Worm (Caenorhabditis elegans): ENCODE results near the gene ZC412.10.

ZC412.10 gene

ce11 chrV:14848510-14849206 is 28.0 kb downstream of the ZC412.10 start (continued):
- no peak for TF ChIP-seq duxl-1 (tag; optimal IDR thresholded peaks at IDR 0.05; ENCODE audit: poor library complexity)
- no peak for TF ChIP-seq tag-97 (GFP tag; IDR thresholded peaks at IDR 0.05)
- TF ChIP-seq zfp-2 (tag; optimal IDR thresholded peaks at IDR 0.05): no peak
- no peak for TF ChIP-seq madf-5 (GFP tag; IDR thresholded peaks at IDR 0.05)
- no peak for TF ChIP-seq F37D6.2 (tag; optimal IDR thresholded peaks at IDR 0.05)
- no peak for TF ChIP-seq daf-19 (GFP tag; conservative IDR thresholded peaks at IDR 0.05)
- TF ChIP-seq dmd-8 (GFP tag; IDR thresholded peaks at IDR 0.05): no peak
- TF ChIP-seq Y48G9A.11 (GFP tag; IDR thresholded peaks at IDR 0.05): no peak
- TF ChIP-seq lin-39 (tag; optimal IDR thresholded peaks at IDR 0.05): no peak
- no peak for TF ChIP-seq arid-1 (GFP tag; conservative IDR thresholded peaks at IDR 0.05)
- TF ChIP-seq pqm-1 (tag; optimal IDR thresholded peaks at IDR 0.05): no peak
- peak; percentile 98 for TF ChIP-seq hlh-30 (tag; optimal IDR thresholded peaks at IDR 0.05; ENCODE audit: insufficient read depth)
- no peak for TF ChIP-seq F49E8.2 (tag; optimal IDR thresholded peaks at IDR 0.05; ENCODE audit: borderline replicate concordance)
- TF ChIP-seq snpc-4 (tag; optimal IDR thresholded peaks at IDR 0.05): no peak
- no peak for TF ChIP-seq Y75B8A.6 (GFP tag; IDR thresholded peaks at IDR 0.05)
- no peak for TF ChIP-seq Y105C5A.15 (GFP tag; IDR thresholded peaks at IDR 0.05)
- TF ChIP-seq ZK337.2 (GFP tag; IDR thresholded peaks at IDR 0.05): no peak
- TF ChIP-seq madf-9 (GFP tag; conservative IDR thresholded peaks at IDR 0.05): 0 out of 2 replicates have a peak, but pooled peaks have one; percentile 8
- peak; percentile 24 for TF ChIP-seq rbr-2 (tag; optimal IDR thresholded peaks at IDR 0.05)
- no peak for TF ChIP-seq zag-1 (tag; optimal IDR thresholded peaks at IDR 0.05)
- TF ChIP-seq dve-1 (tag; optimal IDR thresholded peaks at IDR 0.05; ENCODE audit: insufficient read depth): peak; percentile 95
- TF ChIP-seq zfp-3 (GFP tag; conservative IDR thresholded peaks at IDR 0.05): no peak
- no peak for TF ChIP-seq zip-11 (GFP tag; IDR thresholded peaks at IDR 0.05)
- no peak for TF ChIP-seq ZK546.5 (tag; optimal IDR thresholded peaks at IDR 0.05)
- TF ChIP-seq unc-130 (GFP tag; optimal IDR thresholded peaks at IDR 0.05): no peak
- peak; percentile 35; the same call in 1 of the 2 replicates for TF ChIP-seq ctbp-1 (GFP tag; IDR thresholded peaks at IDR 0.05)
- no peak for TF ChIP-seq unc-39 (tag; optimal IDR thresholded peaks at IDR 0.05)
- TF ChIP-seq nhr-11 (tag; optimal IDR thresholded peaks at IDR 0.05): peak; percentile 73
- no peak for TF ChIP-seq fkh-10 (GFP tag; optimal IDR thresholded peaks at IDR 0.05)
- TF ChIP-seq nhr-237 (tag; optimal IDR thresholded peaks at IDR 0.05): no peak
- TF ChIP-seq aly-2 (tag; optimal IDR thresholded peaks at IDR 0.05): no peak
- TF ChIP-seq egl-27 (tag; optimal IDR thresholded peaks at IDR 0.05): no peak
- peak; percentile 51 for TF ChIP-seq nhr-102 (tag; optimal IDR thresholded peaks at IDR 0.05)
- TF ChIP-seq F44E2.7 (GFP tag; IDR thresholded peaks at IDR 0.05): no peak
- no peak for TF ChIP-seq spr-1 (tag; optimal IDR thresholded peaks at IDR 0.05)
- TF ChIP-seq mes-2 (tag; optimal IDR thresholded peaks at IDR 0.05; ENCODE audit: poor library complexity, severe bottlenecking): peak; percentile 44
- no peak for TF ChIP-seq dmd-9 (GFP tag; IDR thresholded peaks at IDR 0.05)
- peak; percentile 90 for TF ChIP-seq tra-1 (GFP tag; IDR thresholded peaks at IDR 0.05)
- TF ChIP-seq lsy-2 (tag; optimal IDR thresholded peaks at IDR 0.05): peak in 1 of 2 experiments; percentile 67
- peak; percentile 43 for TF ChIP-seq gei-8 (GFP tag; optimal IDR thresholded peaks at IDR 0.05)
- TF ChIP-seq egl-43 (GFP tag; IDR thresholded peaks at IDR 0.05): no peak
- no peak for TF ChIP-seq ceh-28 (tag; optimal IDR thresholded peaks at IDR 0.05)
- no peak for TF ChIP-seq skn-1 (tag; optimal IDR thresholded peaks at IDR 0.05)
- no peak for TF ChIP-seq attf-4 (tag; optimal IDR thresholded peaks at IDR 0.05)
- TF ChIP-seq hif-1 (tag; optimal IDR thresholded peaks at IDR 0.05): peak in 1 of 2 experiments; percentile 60
- TF ChIP-seq lin-15B (tag; optimal IDR thresholded peaks at IDR 0.05): no peak
- TF ChIP-seq daf-8 (GFP tag; IDR thresholded peaks at IDR 0.05): no peak
- TF ChIP-seq mdl-1 (tag; optimal IDR thresholded peaks at IDR 0.05): peak; percentile 67 to 96
- TF ChIP-seq zip-2 (tag; optimal IDR thresholded peaks at IDR 0.05): no peak
- TF ChIP-seq lim-7 (GFP tag; IDR thresholded peaks at IDR 0.05): no peak
- TF ChIP-seq nhr-6 (tag; optimal IDR thresholded peaks at IDR 0.05): peak; percentile 38
